Worm (Caenorhabditis elegans): ENCODE results near the gene sra-36.
A peak's percentile ranks its signal among the peaks of the same experiment; 100 is the strongest.

sra-36 gene

DNA sequence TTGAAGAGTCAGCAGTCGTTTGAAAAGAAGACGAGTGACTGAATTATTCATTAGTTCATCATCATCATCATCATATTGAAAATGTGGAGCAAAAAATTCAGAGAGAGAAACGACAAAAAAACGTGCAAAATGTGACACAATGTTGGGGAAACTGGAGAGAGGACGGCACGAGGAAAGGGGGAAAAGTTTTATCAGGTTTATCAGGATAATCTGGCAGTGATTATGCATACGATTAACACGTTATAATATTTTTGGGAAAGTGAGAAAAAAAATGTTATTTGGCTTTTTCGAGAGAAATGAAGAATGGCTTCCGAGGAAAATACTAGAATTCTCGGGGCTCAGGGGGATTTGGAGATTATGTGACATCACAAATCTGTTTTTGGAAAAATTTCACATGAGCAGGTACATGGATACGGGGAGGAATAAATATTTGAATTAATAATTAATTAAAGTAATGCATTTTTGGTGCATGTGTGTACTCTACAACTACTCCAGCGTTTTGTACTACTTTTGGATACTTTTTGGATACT, 35.4 kb downstream of the sra-36 start, which contains the start of gene camt-1:
camt-1 (minus strand) TSS at position 51 of the 530 bp plus-strand sequence.
- TF ChIP-seq hmg-1.2 (GFP tag; IDR thresholded peaks at IDR 0.05), result no peak
- TF ChIP-seq rcor-1 (GFP tag; IDR thresholded peaks at IDR 0.05), result no peak
- TF ChIP-seq F57C9.4 (tag; optimal IDR thresholded peaks at IDR 0.05), result no peak
- TF ChIP-seq lin-26 (GFP tag; IDR thresholded peaks at IDR 0.05), result no peak
- TF ChIP-seq mcd-1 (GFP tag; IDR thresholded peaks at IDR 0.05), result no peak
- TF ChIP-seq lin-54 (GFP tag; optimal IDR thresholded peaks at IDR 0.05), result no peak
- TF ChIP-seq mel-28 (tag; optimal IDR thresholded peaks at IDR 0.05; ENCODE audit: borderline replicate concordance), result no peak
- TF ChIP-seq ztf-6 (GFP tag; IDR thresholded peaks at IDR 0.05), result no peak
- no peak for TF ChIP-seq gei-17 (GFP tag; optimal IDR thresholded peaks at IDR 0.05)
- no peak for TF ChIP-seq attf-3 (GFP tag; conservative IDR thresholded peaks at IDR 0.05)
- TF ChIP-seq ztf-28 (GFP tag; IDR thresholded peaks at IDR 0.05), result no peak
- TF ChIP-seq sea-2 (GFP tag; IDR thresholded peaks at IDR 0.05), result no peak
- TF ChIP-seq ceh-27 (GFP tag; optimal IDR thresholded peaks at IDR 0.05), result no peak
- TF ChIP-seq nhr-27 (tag; optimal IDR thresholded peaks at IDR 0.05), result no peak
- no peak for TF ChIP-seq tbx-9 (tag; optimal IDR thresholded peaks at IDR 0.05; ENCODE audit: borderline replicate concordance)
- TF ChIP-seq Y95B8A.8 (GFP tag; IDR thresholded peaks at IDR 0.05), result no peak
- no peak for TF ChIP-seq madf-3 (GFP tag; IDR thresholded peaks at IDR 0.05)
- TF ChIP-seq C17E4.6 (GFP tag; IDR thresholded peaks at IDR 0.05), result no peak

DNA sequence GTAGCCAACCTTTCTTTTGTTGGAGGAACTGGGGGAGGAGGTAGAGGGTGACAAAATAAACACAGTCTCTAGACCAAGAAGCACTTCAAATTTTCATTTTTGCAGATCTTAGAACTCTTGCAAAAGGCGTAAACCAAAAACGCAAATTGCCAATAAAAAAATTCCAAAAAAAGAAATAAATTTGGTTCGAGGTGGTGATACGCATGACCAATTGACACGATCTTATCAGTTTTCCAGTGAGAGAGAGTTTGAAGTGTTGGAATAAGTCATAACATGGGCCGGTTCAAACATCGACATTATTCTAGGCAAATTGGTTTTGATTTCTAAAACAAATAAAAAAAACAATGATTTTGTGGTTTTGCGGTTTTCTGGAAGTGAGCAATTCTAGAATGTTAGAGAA, 44.7 kb downstream of the sra-36 start:
- TF ChIP-seq nhr-80 (tag; optimal IDR thresholded peaks at IDR 0.05) (peak; percentile 62), hlh-12 (tag; optimal IDR thresholded peaks at IDR 0.05) (no peak)

DNA sequence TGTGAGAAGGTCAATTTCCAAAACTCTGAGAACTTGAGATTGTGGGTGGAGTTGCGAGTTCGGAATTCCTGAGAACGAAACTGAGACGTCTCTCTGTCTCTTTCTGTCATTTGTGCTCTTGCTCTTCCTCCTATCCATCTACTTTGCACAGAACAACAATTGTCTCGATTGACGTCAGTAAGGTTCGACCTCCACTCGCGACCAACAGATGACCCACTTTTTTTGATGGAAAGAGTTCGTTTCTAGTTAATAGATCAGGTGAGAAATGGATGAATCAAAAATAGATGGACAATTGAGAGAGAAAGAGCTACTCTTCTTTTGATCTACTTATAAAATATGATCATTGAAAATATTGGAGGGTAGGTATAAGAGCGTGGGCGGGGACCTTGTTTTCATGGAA, 46.0 kb downstream of the sra-36 start:
- TF ChIP-seq C17E4.6 (GFP tag; IDR thresholded peaks at IDR 0.05) (no peak), B0019.2 (GFP tag; conservative IDR thresholded peaks at IDR 0.05) (no peak)

DNA sequence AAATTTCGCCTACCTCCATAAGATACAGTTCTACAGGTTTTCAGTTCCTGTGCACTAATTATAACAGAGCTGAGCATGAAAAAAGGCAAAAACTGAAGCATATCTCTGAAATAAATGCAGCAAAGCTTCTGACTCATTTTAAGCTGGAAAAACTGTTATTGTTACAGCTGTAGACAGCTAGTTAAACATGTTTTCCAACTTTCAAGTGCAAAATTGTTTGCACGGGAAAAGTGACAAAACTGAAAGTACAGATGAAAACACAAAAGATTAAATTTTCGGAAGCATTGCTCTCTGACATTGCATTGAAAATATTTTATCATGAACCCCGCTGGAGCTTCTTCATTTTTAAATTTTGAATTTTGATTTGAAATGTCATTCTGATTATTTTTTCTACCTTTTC, 49.8 kb downstream of the sra-36 start, which contains the start of gene T05C1.5:
T05C1.5 (minus strand) TSS at position 101 of the 400 bp plus-strand sequence.
- TF ChIP-seq tlf-1 (GFP tag; optimal IDR thresholded peaks at IDR 0.05) (no peak), nfyb-1 (GFP tag; IDR thresholded peaks at IDR 0.05) (no peak), dox-1 (GFP tag; IDR thresholded peaks at IDR 0.05) (no peak), ama-1 (optimal IDR thresholded peaks at IDR 0.05) (no peak), ama-1 (GFP tag; optimal IDR thresholded peaks at IDR 0.05) (no peak)

DNA sequence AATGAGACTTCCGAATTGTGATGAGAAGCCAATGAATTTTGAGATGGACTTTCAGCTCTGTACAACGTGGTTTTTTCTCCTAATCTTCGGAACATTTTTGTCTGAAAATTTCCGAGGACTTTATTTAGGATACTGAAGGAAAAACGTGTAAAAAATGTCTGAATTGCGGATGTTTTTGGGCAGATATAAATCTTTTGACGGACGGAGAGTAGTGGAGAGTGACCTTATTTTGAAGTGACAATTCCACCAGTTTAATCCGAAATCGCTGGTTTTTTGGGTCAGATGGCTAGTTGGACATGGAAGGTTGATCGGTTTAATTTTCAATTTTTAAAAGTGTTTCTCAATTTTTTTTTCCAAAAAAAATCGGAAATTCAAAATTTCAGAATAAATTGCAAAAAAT, 51.2 kb downstream of the sra-36 start, which contains the start of gene T05C1.3:
T05C1.3 (minus strand) TSS at position 101 of the 400 bp plus-strand sequence.
- no peak for TF ChIP-seq C06A6.2 (GFP tag; conservative IDR thresholded peaks at IDR 0.05)
- TF ChIP-seq Y95B8A.8 (GFP tag; IDR thresholded peaks at IDR 0.05), result no peak
- no peak for TF ChIP-seq bed-1 (GFP tag; IDR thresholded peaks at IDR 0.05)
- no peak for TF ChIP-seq repo-1 (tag; optimal IDR thresholded peaks at IDR 0.05)
- no peak for TF ChIP-seq D2030.7 (GFP tag; IDR thresholded peaks at IDR 0.05)
- no peak for TF ChIP-seq die-1 (tag; optimal IDR thresholded peaks at IDR 0.05)
- TF ChIP-seq nhr-90 (tag; optimal IDR thresholded peaks at IDR 0.05), result no peak
